Worm (Caenorhabditis elegans) whole organism, L4 larva: ENCODE data around the gene ZK488.6.

Experiments used
- Y5F2A.4 ChIP-seq: fragments of 200-800 bp; sonication (Bioruptor generic); optimal IDR thresholded peaks from 2 replicates; lab custom pipeline; 2018; ENCODE audit warnings: mild to moderate bottlenecking, missing genetic modification characterization, missing compliant biosample characterization
- ceh-32 ChIP-seq: sonication (generic microtip); optimal IDR thresholded peaks from 2 replicates; lab custom pipeline; 2016; ENCODE audit warnings: mild to moderate bottlenecking, missing genetic modification characterization, missing compliant biosample characterization; ENCODE audit not compliant: poor library complexity
- ceh-62 ChIP-seq: sonication (generic microtip); optimal IDR thresholded peaks from 2 replicates; lab custom pipeline; 2017; ENCODE audit warnings: missing biosample characterization, missing genetic modification characterization
- dpl-1 ChIP-seq: fragments of 150-350 bp; optimal IDR thresholded peaks from 2 replicates; lab custom pipeline; 2014; ENCODE audit warnings: missing biosample characterization, missing genetic modification reagents, missing genetic modification characterization
- egl-27 ChIP-seq: sonication (generic microtip); optimal IDR thresholded peaks from 3 replicates; lab custom pipeline; 2017; ENCODE audit warnings: missing biosample characterization, missing genetic modification reagents, missing genetic modification characterization
- egl-43 ChIP-seq: fragments of 200-800 bp; sonication (Bioruptor generic); IDR thresholded peaks from 2 replicates; pipeline ENCODE4 v1.3.6; 2022; ENCODE audit warnings: missing genetic modification reagents, missing genetic modification characterization, missing compliant biosample characterization
- lin-13 ChIP-seq: fragments of 150-350 bp; optimal IDR thresholded peaks from 2 replicates; lab custom pipeline; 2014; ENCODE audit warnings: missing biosample characterization, missing genetic modification reagents, missing genetic modification characterization
- nhr-111 ChIP-seq: fragments of 200-800 bp; sonication (Bioruptor generic); optimal IDR thresholded peaks from 2 replicates; lab custom pipeline; 2018; ENCODE audit warnings: mild to moderate bottlenecking, missing genetic modification characterization, missing compliant biosample characterization
- nhr-237 ChIP-seq: sonication (generic microtip); optimal IDR thresholded peaks from 2 replicates; lab custom pipeline; 2017; ENCODE audit warnings: missing biosample characterization, missing genetic modification characterization
- nhr-76 ChIP-seq: fragments of 150-350 bp; optimal IDR thresholded peaks from 2 replicates; lab custom pipeline; 2014; ENCODE audit warnings: missing biosample characterization, missing genetic modification characterization
- unc-62 ChIP-seq, 3 experiments: fragments of 150-350 bp in 1 of 3; sonication (generic microtip); optimal IDR thresholded peaks in 2 of 3; peaks in 1 of 3; 1 replicate in 1 of 3; 2 replicates in 2 of 3; lab custom pipeline; 2014 to 2017; ENCODE audit warnings: missing biosample characterization in 3 of 3, missing genetic modification characterization in 3 of 3, missing genetic modification reagents in 3 of 3, missing genotype in 1 of 3
- zag-1 ChIP-seq: fragments of 150-350 bp; optimal IDR thresholded peaks from 2 replicates; lab custom pipeline; 2014; ENCODE audit warnings: missing biosample characterization, missing genetic modification characterization

DNA sequence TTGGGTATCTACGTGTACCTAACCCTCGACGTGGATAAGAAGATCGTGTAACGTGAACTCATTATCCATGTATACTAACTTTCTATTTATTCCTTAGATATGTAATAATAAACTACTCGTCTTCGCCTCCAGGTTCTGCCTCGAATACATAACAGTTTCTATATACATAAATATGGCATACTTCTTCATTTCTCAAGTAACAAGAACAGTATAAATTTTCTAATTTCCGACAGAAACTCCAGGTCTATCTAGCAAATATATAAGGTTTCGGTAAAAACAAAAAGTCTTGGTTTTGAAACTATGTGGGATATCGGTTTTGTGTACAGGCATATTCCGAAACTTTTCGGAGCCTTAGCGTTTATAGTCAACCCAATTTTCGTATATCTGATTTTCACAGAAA is 48.0 kb downstream of the ZK488.6 start, which contains the start of gene srj-37:
- TF ChIP-seq nhr-237 (tag; lab: Kevin White, UChicago) (no peak), ceh-32 (no peak), ceh-62 (tag; lab: Kevin White, UChicago) (no peak), nhr-76 (tag; lab: Kevin White, UChicago) (no peak), lin-13 (no peak), Y5F2A.4 (GFP tag; lab: Kevin White, UChicago) (no peak), egl-27 (no peak), dpl-1 (GFP tag; lab: Kevin White, UChicago) (no peak), nhr-111 (GFP tag; lab: Kevin White, UChicago) (no peak), unc-62 (GFP tag; optimal IDR thresholded peaks at IDR 0.05 in 1 of 2; lab: Kevin White, UChicago) (no peak), unc-62 (tag; optimal IDR thresholded peaks at IDR 0.05; lab: Kevin White, UChicago) (no peak), egl-43 (GFP tag; lab: Robert Waterston, UW) (no peak), zag-1 (tag; lab: Kevin White, UChicago) (no peak)
